Worm (Caenorhabditis elegans): ENCODE results near the gene B0336.13.

The B0336.13 gene

DNA sequence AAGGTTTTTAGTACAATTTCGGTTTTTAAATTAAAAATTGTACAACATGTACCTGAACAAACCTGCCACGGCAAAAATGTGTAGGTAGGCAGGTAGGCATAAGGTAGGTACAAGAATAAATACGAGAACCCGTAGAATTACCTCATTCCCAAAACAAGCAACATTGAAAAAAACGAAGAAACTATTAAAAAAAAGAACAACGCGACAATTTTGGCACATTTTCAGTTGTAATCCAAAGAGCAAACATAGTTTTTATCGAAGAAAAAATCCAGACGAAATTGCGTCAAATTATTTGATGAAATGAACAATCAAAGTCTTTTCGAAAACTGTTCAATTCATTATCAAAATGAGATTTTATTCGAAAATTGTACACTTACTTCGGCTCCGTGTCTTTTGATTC, 46.8 kb downstream of the B0336.13 start, which contains the start of gene B0244.16:
TSS of gene B0244.16 (plus strand) at position 301 of the 400 bp plus-strand sequence.
- TF ChIP-seq unc-39 (tag; optimal IDR thresholded peaks at IDR 0.05) = no peak
- no peak for TF ChIP-seq ceh-83 (GFP tag; optimal IDR thresholded peaks at IDR 0.05)
- no peak for TF ChIP-seq blmp-1 (tag; optimal IDR thresholded peaks at IDR 0.05)
- no peak for TF ChIP-seq elt-3 (tag; optimal IDR thresholded peaks at IDR 0.05)
- TF ChIP-seq M03D4.4 (tag; optimal IDR thresholded peaks at IDR 0.05) = no peak
- no peak for TF ChIP-seq ceh-39 (tag; optimal IDR thresholded peaks at IDR 0.05)
- TF ChIP-seq mab-5 (tag; optimal IDR thresholded peaks at IDR 0.05) = no peak

DNA sequence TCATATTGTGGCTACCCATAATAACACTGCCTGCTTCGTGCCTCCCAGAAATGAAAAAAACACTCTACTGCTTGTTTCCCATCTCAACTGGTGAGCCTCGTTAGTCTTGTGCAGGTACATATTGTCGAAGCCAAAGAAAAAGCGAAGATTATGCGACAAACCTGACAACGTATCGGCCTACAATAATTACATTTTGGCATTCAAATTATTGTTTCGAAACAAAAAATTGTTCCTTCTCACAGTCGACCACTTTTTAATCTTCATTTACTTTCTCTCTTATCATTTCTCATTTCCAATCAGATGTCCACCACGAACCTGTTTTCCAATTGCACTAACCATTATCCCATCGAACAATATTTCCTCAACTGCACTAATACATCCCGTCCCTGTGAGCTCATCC, 49.2 kb downstream of the B0336.13 start, which contains the start of gene B0244.15:
TSS of gene B0244.15 (plus strand) at position 301 of the 400 bp plus-strand sequence.
- TF ChIP-seq elt-1 (tag; optimal IDR thresholded peaks at IDR 0.05; ENCODE audit: borderline replicate concordance, insufficient read depth) (no peak), cnd-1 (tag; optimal IDR thresholded peaks at IDR 0.05) (no peak), sem-2 (GFP tag; optimal IDR thresholded peaks at IDR 0.05) (no peak), unc-120 (tag; optimal IDR thresholded peaks at IDR 0.05; ENCODE audit: poor library complexity, severe bottlenecking) (no peak), ztf-11 (tag; optimal IDR thresholded peaks at IDR 0.05) (no peak), zip-8 (tag; optimal IDR thresholded peaks at IDR 0.05) (no peak), tbx-8 (GFP tag; optimal IDR thresholded peaks at IDR 0.05) (no peak), ham-2 (GFP tag; optimal IDR thresholded peaks at IDR 0.05) (no peak), ceh-39 (tag; optimal IDR thresholded peaks at IDR 0.05) (no peak), bed-3 (GFP tag; optimal IDR thresholded peaks at IDR 0.05) (no peak), sptf-1 (tag; optimal IDR thresholded peaks at IDR 0.05) (no peak)

Measured in whole organism, mixed stage, embryonic.